Worm (Caenorhabditis elegans): Measurements from ENCODE around the gene srh-20.
A peak's percentile ranks its signal among the peaks of the same experiment; 100 is the strongest.

DNA sequence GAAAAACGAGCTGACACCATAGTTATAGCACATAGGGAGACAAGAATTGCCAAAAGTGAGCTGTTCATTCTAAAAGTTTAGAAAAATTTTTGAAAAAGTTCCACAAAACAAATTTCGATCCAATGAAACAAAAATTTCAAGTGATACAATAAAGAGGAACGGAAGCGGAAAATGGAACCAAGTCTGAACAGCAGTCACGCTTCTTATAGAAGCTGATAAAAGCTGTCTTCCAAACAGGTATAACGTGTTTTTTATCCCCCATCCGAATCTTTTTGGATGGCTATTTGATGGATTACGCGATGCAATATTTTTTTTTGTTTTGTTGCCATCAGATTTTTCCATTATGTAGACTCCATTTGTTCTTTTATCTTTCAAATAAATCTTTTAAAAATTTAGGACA lies 12.4 kb upstream of the srh-20 start, which contains the start of gene H23N18.5:
- TF ChIP-seq cnd-1 (tag; optimal IDR thresholded peaks at IDR 0.05), result no peak
- TF ChIP-seq nhr-76 (tag; optimal IDR thresholded peaks at IDR 0.05), result no peak
- no peak for TF ChIP-seq mep-1 (tag; optimal IDR thresholded peaks at IDR 0.05)
- no peak for TF ChIP-seq snpc-4 (tag; optimal IDR thresholded peaks at IDR 0.05)
- TF ChIP-seq elt-3 (tag; optimal IDR thresholded peaks at IDR 0.05), result no peak
- TF ChIP-seq ces-1 (GFP tag; optimal IDR thresholded peaks at IDR 0.05), result no peak
- TF ChIP-seq elt-1 (tag; optimal IDR thresholded peaks at IDR 0.05; ENCODE audit: borderline replicate concordance, insufficient read depth), result peak; percentile 0
- TF ChIP-seq unc-62 (GFP tag; optimal IDR thresholded peaks at IDR 0.05), result no peak
- no peak for TF ChIP-seq nhr-237 (tag; optimal IDR thresholded peaks at IDR 0.05)
- no peak for TF ChIP-seq lin-13 (tag; optimal IDR thresholded peaks at IDR 0.05)
- TF ChIP-seq ceh-43 (GFP tag; optimal IDR thresholded peaks at IDR 0.05), result no peak

Measured in whole organism, mixed stage, embryonic.